Worm (Caenorhabditis elegans): ENCODE results near the gene unc-105.
A peak's percentile ranks its signal among the peaks of the same experiment; 100 is the strongest.

Gene unc-105

DNA sequence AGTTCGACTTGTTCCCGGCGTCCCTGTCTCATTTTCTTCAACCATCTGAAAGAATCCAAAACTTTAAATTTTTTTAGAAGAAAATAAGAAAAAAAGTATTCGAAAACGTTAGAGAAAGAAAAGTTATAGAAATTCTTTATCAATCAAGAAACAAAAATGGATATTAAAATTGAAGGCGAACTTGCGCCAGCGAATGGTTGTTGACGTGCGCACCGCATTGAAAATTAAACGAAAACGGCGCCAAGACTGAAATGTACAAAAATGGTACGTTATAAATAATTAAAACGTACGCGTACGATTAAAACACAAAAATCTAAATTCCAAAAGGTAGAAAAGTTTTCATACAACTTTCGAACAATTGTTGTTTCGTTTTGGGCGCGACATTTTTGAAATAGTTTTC lies 29.5 kb upstream of the unc-105 start, which contains the start of gene K02C4.3 (continued):
- TF ChIP-seq mml-1 (tag; optimal IDR thresholded peaks at IDR 0.05) (no peak), egl-5 (tag; optimal IDR thresholded peaks at IDR 0.05) (no peak), lsy-12 (tag; optimal IDR thresholded peaks at IDR 0.05) (no peak), skn-1 (tag; optimal IDR thresholded peaks at IDR 0.05) (no peak), tbx-2 (tag; optimal IDR thresholded peaks at IDR 0.05) (no peak)

DNA sequence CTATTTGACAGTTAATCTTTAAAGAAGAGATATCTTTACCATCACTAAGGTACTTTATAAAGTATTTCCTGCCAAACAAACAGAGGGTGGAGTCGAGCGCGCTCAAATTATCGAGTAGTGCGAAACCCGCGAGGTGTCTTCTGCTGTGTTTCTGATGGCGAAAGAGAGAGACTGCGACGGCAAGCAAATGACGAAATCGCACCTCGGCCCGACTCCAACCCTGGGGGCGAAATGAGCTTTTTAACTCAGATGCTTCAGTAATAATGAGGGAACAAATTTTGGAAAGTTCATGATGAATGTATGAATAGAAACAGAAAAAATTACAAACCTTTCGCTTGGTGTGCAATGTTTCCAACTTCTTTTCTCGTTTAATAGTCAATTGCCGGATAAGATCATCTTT lies 24.7 kb upstream of the unc-105 start:
- TF ChIP-seq fkh-2 (tag; optimal IDR thresholded peaks at IDR 0.05) (no peak), ztf-11 (tag; optimal IDR thresholded peaks at IDR 0.05) (no peak), ceh-28 (tag; optimal IDR thresholded peaks at IDR 0.05) (no peak), egl-27 (tag; optimal IDR thresholded peaks at IDR 0.05) (no peak), ZK546.5 (tag; optimal IDR thresholded peaks at IDR 0.05) (no peak), pha-4 (tag; optimal IDR thresholded peaks at IDR 0.05) (no peak), jun-1 (tag; optimal IDR thresholded peaks at IDR 0.05) (peak; percentile 9), nhr-25 (tag; optimal IDR thresholded peaks at IDR 0.05) (peak; percentile 71), fos-1 (tag; optimal IDR thresholded peaks at IDR 0.05) (no peak), lsy-12 (tag; optimal IDR thresholded peaks at IDR 0.05) (peak; percentile 31), elt-1 (tag; optimal IDR thresholded peaks at IDR 0.05) (no peak), nfya-1 (tag; optimal IDR thresholded peaks at IDR 0.05; ENCODE audit: insufficient read depth) (peak; percentile 69), unc-62 (GFP tag; optimal IDR thresholded peaks at IDR 0.05) (no peak), eor-1 (tag; optimal IDR thresholded peaks at IDR 0.05) (no peak), nhr-28 (tag; optimal IDR thresholded peaks at IDR 0.05) (no peak), nhr-237 (tag; optimal IDR thresholded peaks at IDR 0.05) (no peak), ama-1 (optimal IDR thresholded peaks at IDR 0.05) (peak; percentile 88), aly-2 (tag; optimal IDR thresholded peaks at IDR 0.05) (no peak), lin-39 (tag; optimal IDR thresholded peaks at IDR 0.05) (peak; percentile 76), zag-1 (tag; optimal IDR thresholded peaks at IDR 0.05) (no peak), ztf-4 (tag; optimal IDR thresholded peaks at IDR 0.05) (no peak), nhr-43 (tag; optimal IDR thresholded peaks at IDR 0.05; ENCODE audit: poor library complexity, severe bottlenecking) (peak; percentile 67), mdl-1 (tag; optimal IDR thresholded peaks at IDR 0.05) (no peak), skn-1 (tag; optimal IDR thresholded peaks at IDR 0.05) (peak; percentile 0), nhr-11 (tag; optimal IDR thresholded peaks at IDR 0.05) (no peak), hmg-11 (tag; optimal IDR thresholded peaks at IDR 0.05) (no peak), sea-2 (GFP tag; optimal IDR thresholded peaks at IDR 0.05) (no peak), ceh-9 (tag; optimal IDR thresholded peaks at IDR 0.05) (no peak), R02D3.7 (tag; optimal IDR thresholded peaks at IDR 0.05) (peak; percentile 4), daf-12 (tag; optimal IDR thresholded peaks at IDR 0.05) (no peak), nhr-12 (tag; optimal IDR thresholded peaks at IDR 0.05) (no peak), mml-1 (tag; optimal IDR thresholded peaks at IDR 0.05) (no peak), snpc-4 (tag; optimal IDR thresholded peaks at IDR 0.05) (peak; percentile 98), nhr-23 (tag; optimal IDR thresholded peaks at IDR 0.05) (peak; percentile 41), nhr-67 (tag; optimal IDR thresholded peaks at IDR 0.05) (no peak), elt-3 (tag; optimal IDR thresholded peaks at IDR 0.05) (peak in 1 of 3 experiments; percentile 43), tbx-2 (tag; optimal IDR thresholded peaks at IDR 0.05) (no peak), ceh-16 (tag; optimal IDR thresholded peaks at IDR 0.05) (no peak), nhr-76 (tag; optimal IDR thresholded peaks at IDR 0.05) (no peak), elt-2 (tag; optimal IDR thresholded peaks at IDR 0.05) (peak; percentile 53), ceh-82 (tag; optimal IDR thresholded peaks at IDR 0.05) (no peak), nhr-77 (tag; optimal IDR thresholded peaks at IDR 0.05) (no peak), unc-39 (tag; optimal IDR thresholded peaks at IDR 0.05) (no peak), pqm-1 (tag; optimal IDR thresholded peaks at IDR 0.05) (peak; percentile 65), egl-5 (tag; optimal IDR thresholded peaks at IDR 0.05) (no peak), lin-15B (tag; optimal IDR thresholded peaks at IDR 0.05) (peak; percentile 54), fkh-10 (GFP tag; optimal IDR thresholded peaks at IDR 0.05) (no peak)
